Worm (Caenorhabditis elegans) whole organism, L1 larva: ENCODE measurements around the gene F53A9.7.
A peak's percentile ranks its signal among the peaks of the same experiment; 100 is the strongest.

Experiments used
- C16A3.4 ChIP-seq: fragments of 150-350 bp; optimal IDR thresholded peaks from 2 replicates; lab custom pipeline; 2014; ENCODE audit warnings: missing biosample characterization, missing genetic modification characterization
- F16B12.6 ChIP-seq: fragments of 150-350 bp; optimal IDR thresholded peaks from 2 replicates; lab custom pipeline; 2014; ENCODE audit warnings: missing biosample characterization, missing genetic modification characterization
- Y116A8C.19 ChIP-seq: sonication (generic microtip); optimal IDR thresholded peaks from 2 replicates; lab custom pipeline; 2016; ENCODE audit warnings: missing compliant biosample characterization, missing genetic modification characterization, borderline replicate concordance
- ama-1 ChIP-seq: fragments of 150-350 bp; optimal IDR thresholded peaks from 2 replicates; lab custom pipeline; 2014
- ceh-63 ChIP-seq: fragments of 200-800 bp; sonication (Bioruptor generic); optimal IDR thresholded peaks from 2 replicates; lab custom pipeline; 2018; ENCODE audit warnings: mild to moderate bottlenecking, missing genetic modification characterization, missing compliant biosample characterization
- ceh-88 ChIP-seq: fragments of 200-800 bp; sonication (Bioruptor generic); IDR thresholded peaks from 2 replicates; pipeline ENCODE4 v1.3.6; 2022; ENCODE audit warnings: missing genetic modification characterization, missing compliant biosample characterization
- ceh-90 ChIP-seq: sonication (generic microtip); optimal IDR thresholded peaks from 2 replicates; lab custom pipeline; 2016; ENCODE audit warnings: missing genetic modification characterization, missing compliant biosample characterization
- dpl-1 ChIP-seq, 3 experiments: fragments of 150-350 bp in 2 of 3; sonication (generic microtip) in 1 of 3; optimal IDR thresholded peaks; 2 replicates each; lab custom pipeline; 2014 to 2017; ENCODE audit warnings: missing biosample characterization in 3 of 3, missing genetic modification characterization in 3 of 3, missing genetic modification reagents in 3 of 3
- dsc-1 ChIP-seq: sonication (generic microtip); optimal IDR thresholded peaks from 2 replicates; lab custom pipeline; 2016; ENCODE audit warnings: mild to moderate bottlenecking, missing genetic modification characterization, missing compliant biosample characterization
- efl-1 ChIP-seq, 4 experiments: fragments of 150-350 bp; optimal IDR thresholded peaks in 3 of 4; peaks in 1 of 4; 1 replicate in 1 of 4; 2 replicates in 3 of 4; lab custom pipeline; 2014; ENCODE audit warnings: missing biosample characterization in 2 of 4, missing genetic modification characterization in 2 of 4, missing genetic modification reagents in 2 of 4
- efl-3 ChIP-seq: fragments of 200-800 bp; sonication (Bioruptor generic); optimal IDR thresholded peaks from 2 replicates; lab custom pipeline; 2018; ENCODE audit warnings: mild to moderate bottlenecking, missing genetic modification characterization, missing compliant biosample characterization
- egl-27 ChIP-seq, 2 experiments: fragments of 150-350 bp in 1 of 2; sonication (generic microtip); optimal IDR thresholded peaks; 3 replicates each; lab custom pipeline; 2017 to 2018; ENCODE audit warnings: missing biosample characterization in 2 of 2, missing genetic modification characterization in 2 of 2, missing genetic modification reagents in 2 of 2
- elt-2 ChIP-seq: sonication (generic microtip); optimal IDR thresholded peaks from 2 replicates; lab custom pipeline; 2016; ENCODE audit warnings: missing genetic modification characterization, mild to moderate bottlenecking, inconsistent platforms, missing compliant biosample characterization, missing genetic modification reagents
- elt-3 ChIP-seq, 6 experiments: fragments of 150-350 bp in 1 of 6; sonication (generic microtip); optimal IDR thresholded peaks; 2 replicates each; lab custom pipeline; 2017 to 2018; ENCODE audit warnings: missing biosample characterization in 6 of 6, missing genetic modification characterization in 6 of 6, inconsistent platforms in 1 of 6
- fos-1 ChIP-seq: fragments of 150-350 bp; optimal IDR thresholded peaks from 2 replicates; lab custom pipeline; 2014; ENCODE audit warnings: missing biosample characterization, missing genetic modification characterization
- hpl-2 ChIP-seq: fragments of 150-350 bp; optimal IDR thresholded peaks from 2 replicates; lab custom pipeline; 2014; ENCODE audit warnings: missing biosample characterization, missing genetic modification reagents, missing genetic modification characterization
- irx-1 ChIP-seq: sonication (generic microtip); optimal IDR thresholded peaks from 2 replicates; lab custom pipeline; 2016; ENCODE audit warnings: missing genetic modification characterization, missing compliant biosample characterization
- jun-1 ChIP-seq: fragments of 150-350 bp; optimal IDR thresholded peaks from 2 replicates; lab custom pipeline; 2014; ENCODE audit warnings: missing biosample characterization, missing genetic modification reagents, missing genetic modification characterization
- lin-13 ChIP-seq: fragments of 150-350 bp; optimal IDR thresholded peaks from 2 replicates; lab custom pipeline; 2014; ENCODE audit warnings: missing biosample characterization, missing genetic modification reagents, missing genetic modification characterization
- lin-35 ChIP-seq, 2 experiments: fragments of 150-350 bp; optimal IDR thresholded peaks; 2 replicates each; lab custom pipeline; 2014; ENCODE audit warnings: missing biosample characterization in 2 of 2, missing genetic modification characterization in 2 of 2, missing genetic modification reagents in 2 of 2
- mab-9 ChIP-seq: fragments of 200-800 bp; sonication (Bioruptor generic); IDR thresholded peaks from 2 replicates; pipeline ENCODE4 v1.3.6; 2022; ENCODE audit warnings: missing genetic modification reagents, missing genetic modification characterization, missing compliant biosample characterization
- mdl-1 ChIP-seq, 2 experiments: fragments of 150-350 bp; optimal IDR thresholded peaks; 2 replicates each; lab custom pipeline; 2014 to 2017; ENCODE audit warnings: missing biosample characterization in 2 of 2, missing genetic modification characterization in 2 of 2, inconsistent platforms in 1 of 2
- mef-2 ChIP-seq: fragments of 150-350 bp; optimal IDR thresholded peaks from 2 replicates; lab custom pipeline; 2014; ENCODE audit warnings: missing biosample characterization, missing genetic modification characterization
- mep-1 ChIP-seq: fragments of 150-350 bp; optimal IDR thresholded peaks from 2 replicates; lab custom pipeline; 2014; ENCODE audit warnings: missing biosample characterization, missing genetic modification characterization
- nhr-12 ChIP-seq: sonication (generic microtip); optimal IDR thresholded peaks from 2 replicates; lab custom pipeline; 2017; ENCODE audit warnings: missing biosample characterization, missing genetic modification characterization
- nhr-237 ChIP-seq: fragments of 150-350 bp; optimal IDR thresholded peaks from 2 replicates; lab custom pipeline; 2014; ENCODE audit warnings: missing biosample characterization, missing genetic modification characterization
- nhr-47 ChIP-seq: sonication (generic microtip); optimal IDR thresholded peaks from 2 replicates; lab custom pipeline; 2016; ENCODE audit warnings: mild to moderate bottlenecking, missing genetic modification characterization, moderate library complexity, missing compliant biosample characterization
- nhr-71 ChIP-seq: sonication (generic microtip); optimal IDR thresholded peaks from 2 replicates; lab custom pipeline; 2016; ENCODE audit warnings: mild to moderate bottlenecking, missing genetic modification characterization, moderate library complexity, missing compliant biosample characterization
- nhr-77 ChIP-seq: fragments of 150-350 bp; optimal IDR thresholded peaks from 2 replicates; lab custom pipeline; 2014; ENCODE audit warnings: missing biosample characterization, missing genetic modification characterization
- nhr-84 ChIP-seq: sonication (generic microtip); optimal IDR thresholded peaks from 2 replicates; lab custom pipeline; 2017; ENCODE audit warnings: missing biosample characterization, missing genetic modification characterization
- pag-3 ChIP-seq: sonication (generic microtip); optimal IDR thresholded peaks from 2 replicates; lab custom pipeline; 2017; ENCODE audit warnings: missing genetic modification characterization, mild to moderate bottlenecking, missing compliant biosample characterization, antibody characterized with exemption, borderline replicate concordance; ENCODE audit not compliant: insufficient read depth
- pqm-1 ChIP-seq: sonication (generic microtip); optimal IDR thresholded peaks from 3 replicates; lab custom pipeline; 2017; ENCODE audit warnings: missing biosample characterization, missing genetic modification characterization
- rnt-1 ChIP-seq: sonication (generic microtip); optimal IDR thresholded peaks from 2 replicates; lab custom pipeline; 2016; ENCODE audit warnings: mild to moderate bottlenecking, missing genetic modification characterization, moderate library complexity, missing compliant biosample characterization
- snpc-4 ChIP-seq: fragments of 150-350 bp; optimal IDR thresholded peaks from 2 replicates; lab custom pipeline; 2014; ENCODE audit warnings: missing biosample characterization, missing genetic modification characterization
- snu-23 ChIP-seq: sonication (generic microtip); optimal IDR thresholded peaks from 2 replicates; lab custom pipeline; 2016; ENCODE audit warnings: missing genetic modification characterization, missing compliant biosample characterization
- sptf-1 ChIP-seq: fragments of 150-350 bp; optimal IDR thresholded peaks from 2 replicates; lab custom pipeline; 2014; ENCODE audit warnings: missing biosample characterization, missing genetic modification characterization
- sup-37 ChIP-seq: fragments of 200-800 bp; sonication (Bioruptor generic); optimal IDR thresholded peaks from 2 replicates; lab custom pipeline; 2018; ENCODE audit warnings: mild to moderate bottlenecking, missing genetic modification characterization, missing compliant biosample characterization
- tbx-2 ChIP-seq: sonication (generic microtip); optimal IDR thresholded peaks from 2 replicates; lab custom pipeline; 2016; ENCODE audit warnings: missing genetic modification characterization, missing compliant biosample characterization
- unc-130 ChIP-seq: fragments of 150-350 bp; optimal IDR thresholded peaks from 2 replicates; lab custom pipeline; 2017; ENCODE audit warnings: missing biosample characterization, missing genetic modification characterization, inconsistent platforms
- unc-30 ChIP-seq: sonication (generic microtip); optimal IDR thresholded peaks from 2 replicates; lab custom pipeline; 2017; ENCODE audit warnings: missing biosample characterization, missing genetic modification characterization
- unc-86 ChIP-seq: sonication (generic microtip); optimal IDR thresholded peaks from 2 replicates; lab custom pipeline; 2016; ENCODE audit warnings: missing genetic modification characterization, missing compliant biosample characterization
- unc-98 ChIP-seq: fragments of 200-800 bp; sonication (Bioruptor generic); IDR thresholded peaks from 2 replicates; pipeline ENCODE4 v1.3.6; 2022; ENCODE audit warnings: missing genetic modification characterization, missing compliant biosample characterization
- vab-15 ChIP-seq: sonication (generic microtip); optimal IDR thresholded peaks from 2 replicates; lab custom pipeline; 2017; ENCODE audit warnings: missing genotype, mild to moderate bottlenecking, missing genetic modification characterization, missing compliant biosample characterization
- xbp-1 ChIP-seq: sonication (generic microtip); optimal IDR thresholded peaks from 2 replicates; lab custom pipeline; 2016; ENCODE audit warnings: missing genetic modification characterization, missing compliant biosample characterization
- ztf-11 ChIP-seq, 2 experiments: sonication (generic microtip); optimal IDR thresholded peaks; 2 replicates each; lab custom pipeline; 2016 to 2017; ENCODE audit warnings: missing genetic modification characterization in 2 of 2, missing biosample characterization in 1 of 2, missing compliant biosample characterization in 1 of 2
- ztf-4 ChIP-seq: fragments of 150-350 bp; optimal IDR thresholded peaks from 2 replicates; lab custom pipeline; 2014; ENCODE audit warnings: missing biosample characterization, missing genetic modification characterization

The F53A9.7 gene

DNA sequence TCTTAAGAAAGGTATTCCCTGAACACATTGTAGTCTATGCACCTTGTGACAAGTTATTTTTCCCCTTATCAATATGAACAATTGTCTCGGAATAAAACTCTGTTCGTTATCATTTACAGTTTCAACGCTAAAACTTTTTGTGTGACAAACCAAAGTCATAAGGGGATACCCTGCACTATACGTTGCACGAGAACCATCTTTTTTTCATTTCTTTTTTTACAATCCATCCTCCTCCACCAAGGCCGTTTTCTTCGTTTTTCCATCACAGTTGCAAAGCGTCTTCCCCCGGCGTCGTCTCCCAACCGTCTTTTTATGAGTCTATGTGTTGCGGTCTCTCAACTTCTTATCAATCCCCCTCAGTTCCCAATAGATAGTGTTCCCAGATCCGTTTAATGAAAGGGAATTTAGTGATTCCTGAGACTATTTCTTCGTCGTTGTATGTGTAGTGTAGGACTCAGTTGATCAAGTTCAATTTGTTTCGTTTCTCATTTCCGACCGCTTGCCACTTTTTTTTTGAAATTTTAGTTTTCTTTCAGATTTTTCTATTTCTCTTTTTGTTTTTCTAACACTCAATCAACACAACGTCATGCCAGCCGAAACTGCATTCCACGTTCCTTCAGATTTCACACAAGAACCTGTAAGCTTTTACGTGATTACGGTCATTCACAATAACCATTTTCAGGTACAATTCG is 40.5 kb downstream of the F53A9.7 start (continued):
- TF ChIP-seq fos-1 (tag; lab: Kevin White, UChicago): no peak
- TF ChIP-seq mef-2 (tag; lab: Kevin White, UChicago): no peak
- no peak for TF ChIP-seq unc-98 (GFP tag; lab: Robert Waterston, UW)
- TF ChIP-seq dpl-1 (GFP tag; optimal IDR thresholded peaks at IDR 0.05; lab: Kevin White, UChicago): no peak
- TF ChIP-seq nhr-77 (tag; lab: Kevin White, UChicago): no peak
- TF ChIP-seq hpl-2: no peak
- TF ChIP-seq elt-2 (tag; lab: Kevin White, UChicago): peak; percentile 50
- no peak for TF ChIP-seq efl-1 (optimal IDR thresholded peaks at IDR 0.05; lab: Kevin White, UChicago)
- no peak for TF ChIP-seq efl-1 (GFP tag; optimal IDR thresholded peaks at IDR 0.05 in 1 of 2; lab: Kevin White, UChicago)
- no peak for TF ChIP-seq ztf-11 (tag; optimal IDR thresholded peaks at IDR 0.05; lab: Kevin White, UChicago)
- TF ChIP-seq egl-27 (tag; optimal IDR thresholded peaks at IDR 0.05; lab: Kevin White, UChicago): no peak
- TF ChIP-seq mdl-1 (tag; optimal IDR thresholded peaks at IDR 0.05; lab: Kevin White, UChicago): peak in 1 of 2 experiments; percentile 51
- no peak for TF ChIP-seq ztf-4 (tag; lab: Kevin White, UChicago)
- TF ChIP-seq Y116A8C.19 (tag; lab: Kevin White, UChicago): no peak
- no peak for TF ChIP-seq vab-15
- TF ChIP-seq ceh-88 (GFP tag; lab: Robert Waterston, UW): no peak
- no peak for TF ChIP-seq mab-9 (GFP tag; lab: Robert Waterston, UW)
- no peak for TF ChIP-seq unc-30 (tag; lab: Kevin White, UChicago)
- no peak for TF ChIP-seq jun-1 (tag; lab: Kevin White, UChicago)
- no peak for TF ChIP-seq unc-86 (tag; lab: Kevin White, UChicago)
- no peak for TF ChIP-seq mep-1 (tag; lab: Kevin White, UChicago)
- TF ChIP-seq pag-3 (tag; lab: Kevin White, UChicago): no peak
- TF ChIP-seq rnt-1 (tag; lab: Kevin White, UChicago): no peak
- no peak for TF ChIP-seq efl-3 (GFP tag; lab: Kevin White, UChicago)

DNA sequence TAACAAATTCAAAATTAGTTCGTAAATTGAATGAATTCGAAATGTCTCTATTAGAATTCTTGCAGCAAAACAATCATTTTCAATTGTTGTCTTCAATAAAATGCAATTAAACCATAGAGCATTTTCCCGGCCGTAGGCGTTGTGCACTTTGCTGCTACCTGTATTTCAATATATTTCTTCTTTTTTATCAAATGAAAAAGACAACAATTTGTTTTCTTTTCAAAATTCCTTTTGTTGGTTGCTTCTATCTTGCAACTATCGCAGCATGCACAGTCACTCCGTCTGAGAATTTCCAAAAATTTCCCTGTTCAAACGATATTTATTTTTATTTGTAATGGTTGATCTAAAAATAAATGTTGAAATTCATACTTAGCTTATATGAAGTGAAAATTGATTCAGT is 41.6 kb downstream of the F53A9.7 start:
- TF ChIP-seq xbp-1 (tag; lab: Kevin White, UChicago) (no peak), ceh-90 (no peak), nhr-84 (no peak), nhr-71 (tag; lab: Kevin White, UChicago) (no peak), ztf-11 (tag; optimal IDR thresholded peaks at IDR 0.05; lab: Kevin White, UChicago) (no peak), lin-13 (GFP tag; lab: Kevin White, UChicago) (no peak)

DNA sequence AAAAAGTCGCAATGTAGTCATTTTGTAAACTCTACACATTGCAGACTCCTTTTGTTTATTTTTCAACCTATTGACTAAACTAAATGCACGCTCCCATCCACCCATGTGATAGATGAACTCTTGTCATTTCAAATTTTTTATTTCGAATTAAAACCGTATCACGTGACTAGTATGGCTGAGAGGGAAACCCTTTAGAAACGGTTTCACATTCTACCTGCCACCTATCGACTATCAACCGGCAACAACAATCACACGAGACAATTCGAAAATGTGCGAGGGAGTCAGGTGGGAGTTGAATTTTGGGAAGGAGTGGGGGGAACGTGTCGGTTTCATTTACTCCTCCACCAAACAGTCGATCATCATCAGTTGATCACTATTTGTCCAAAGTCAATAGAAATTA is 42.2 kb downstream of the F53A9.7 start:
- no peak for TF ChIP-seq sptf-1 (tag; lab: Kevin White, UChicago)
- TF ChIP-seq elt-3 (tag; optimal IDR thresholded peaks at IDR 0.05; lab: Kevin White, UChicago): peak in 2 of 6 experiments; percentile 57 to 58
- TF ChIP-seq F16B12.6 (tag; lab: Kevin White, UChicago): no peak
- no peak for TF ChIP-seq egl-27 (tag; optimal IDR thresholded peaks at IDR 0.05; lab: Kevin White, UChicago)
- no peak for TF ChIP-seq mab-9 (GFP tag; lab: Robert Waterston, UW)
- peak; percentile 55 for TF ChIP-seq nhr-47 (tag; lab: Kevin White, UChicago)
- no peak for TF ChIP-seq efl-3 (GFP tag; lab: Kevin White, UChicago)
- no peak for TF ChIP-seq vab-15
- peak; percentile 66 for TF ChIP-seq tbx-2 (tag; lab: Kevin White, UChicago)
- TF ChIP-seq ama-1: no peak
- TF ChIP-seq C16A3.4 (tag; lab: Kevin White, UChicago): peak; percentile 5
- TF ChIP-seq pqm-1 (tag; lab: Kevin White, UChicago): no peak
- peak in 2 of 3 experiments; percentile 14 to 39 for TF ChIP-seq dpl-1 (GFP tag; optimal IDR thresholded peaks at IDR 0.05; lab: Kevin White, UChicago)
- no peak for TF ChIP-seq Y116A8C.19 (tag; lab: Kevin White, UChicago)
- no peak for TF ChIP-seq irx-1 (tag; lab: Kevin White, UChicago)
- no peak for TF ChIP-seq nhr-237
- TF ChIP-seq dsc-1 (tag; lab: Kevin White, UChicago): no peak
- TF ChIP-seq sup-37 (GFP tag; lab: Kevin White, UChicago): no peak
- TF ChIP-seq mdl-1 (tag; optimal IDR thresholded peaks at IDR 0.05; lab: Kevin White, UChicago): peak in 1 of 2 experiments; percentile 88
- no peak for TF ChIP-seq ceh-90
- TF ChIP-seq efl-1 (optimal IDR thresholded peaks at IDR 0.05; lab: Kevin White, UChicago): no peak
- TF ChIP-seq efl-1 (GFP tag; optimal IDR thresholded peaks at IDR 0.05 in 1 of 2; lab: Kevin White, UChicago): peak in 1 of 2 experiments; percentile 95
- no peak for TF ChIP-seq ceh-63
- peak; percentile 88 for TF ChIP-seq elt-2 (tag; lab: Kevin White, UChicago)
- peak; percentile 3 for TF ChIP-seq unc-130 (tag; lab: Kevin White, UChicago)
- TF ChIP-seq lin-35 (GFP tag; optimal IDR thresholded peaks at IDR 0.05; lab: Kevin White, UChicago): peak in 1 of 2 experiments; percentile 86
- TF ChIP-seq ztf-4 (tag; lab: Kevin White, UChicago): no peak
- TF ChIP-seq nhr-12 (tag; lab: Kevin White, UChicago): no peak
- peak; percentile 71 for TF ChIP-seq snu-23 (GFP tag; lab: Kevin White, UChicago)
- TF ChIP-seq snpc-4 (tag; lab: Kevin White, UChicago): no peak
